Worm (Caenorhabditis elegans): ENCODE measurements around the gene bath-33.

DNA sequence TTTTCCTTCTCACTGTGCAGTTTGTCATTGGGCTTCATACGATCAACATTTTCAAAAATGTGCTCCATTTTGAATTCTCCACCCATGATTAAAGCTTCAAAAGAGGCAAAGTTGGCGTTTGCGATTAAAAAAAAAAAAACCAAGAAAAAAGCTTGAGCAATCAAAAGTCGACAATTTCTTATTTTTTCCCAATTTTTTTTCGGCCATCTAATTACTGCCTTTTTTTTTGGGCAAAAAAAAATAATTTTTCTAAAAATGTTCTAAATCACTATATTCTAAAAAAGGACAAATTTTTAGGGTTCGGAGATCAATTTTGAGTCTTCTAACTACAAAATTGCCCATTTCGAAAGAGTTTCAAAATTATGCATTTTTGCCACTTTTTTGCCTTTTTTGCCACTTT, 29.9 kb downstream of the bath-33 start, which contains the start of gene K05F6.10:
- no peak for TF ChIP-seq him-1 (tag; optimal IDR thresholded peaks at IDR 0.05)
- no peak for TF ChIP-seq W03F9.2 (tag; optimal IDR thresholded peaks at IDR 0.05)
- no peak for TF ChIP-seq dao-5 (tag; optimal IDR thresholded peaks at IDR 0.05)
